Fruit fly (Drosophila melanogaster) whole organism, embryonic: ENCODE results near the gene Jhbp2.

Experiments used
- Abd-B ChIP-seq: fragments of 200-800 bp; sonication (Bioruptor generic); optimal IDR thresholded peaks from 2 replicates; lab custom pipeline; 2018; ENCODE audit warnings: missing biosample characterization, mild to moderate bottlenecking, missing genetic modification characterization, moderate library complexity
- B-H2 ChIP-seq: fragments of 200-800 bp; sonication (Bioruptor generic); optimal IDR thresholded peaks from 2 replicates; lab custom pipeline; 2018; ENCODE audit warnings: missing biosample characterization, mild to moderate bottlenecking, missing genetic modification characterization
- CG10366 ChIP-seq: fragments of 200-800 bp; sonication (Bioruptor generic); IDR thresholded peaks from 2 replicates; pipeline ENCODE4 v1.3.6; 2022; ENCODE audit warnings: missing biosample characterization, missing genetic modification characterization
- CG12155 ChIP-seq: fragments of 200-800 bp; sonication (Bioruptor generic); optimal IDR thresholded peaks from 3 replicates; lab custom pipeline; 2016; ENCODE audit warnings: missing biosample characterization, missing genetic modification characterization
- CG12942 ChIP-seq: fragments of 200-800 bp; sonication (Bioruptor generic); optimal IDR thresholded peaks from 3 replicates; lab custom pipeline; 2016; ENCODE audit warnings: missing biosample characterization, missing genetic modification characterization
- CG13123 ChIP-seq: fragments of 200-800 bp; sonication (Bioruptor generic); optimal IDR thresholded peaks from 2 replicates; lab custom pipeline; 2016; ENCODE audit warnings: missing biosample characterization, missing genetic modification characterization
- CG13287 ChIP-seq: fragments of 200-800 bp; sonication (Bioruptor generic); IDR thresholded peaks from 2 replicates; pipeline ENCODE4 v1.3.6; 2022; ENCODE audit warnings: missing biosample characterization, missing genetic modification characterization; ENCODE audit not compliant: partially characterized antibody
- CG13775 ChIP-seq: fragments of 200-800 bp; sonication (Bioruptor generic); optimal IDR thresholded peaks from 3 replicates; lab custom pipeline; 2017; ENCODE audit warnings: missing biosample characterization, mild to moderate bottlenecking, missing genetic modification characterization
- CG15601 ChIP-seq: fragments of 200-800 bp; sonication (Bioruptor generic); optimal IDR thresholded peaks from 3 replicates; lab custom pipeline; 2019; ENCODE audit warnings: missing biosample characterization, mild to moderate bottlenecking, missing genetic modification characterization, moderate library complexity
- CG17802 ChIP-seq: fragments of 200-800 bp; sonication (Bioruptor generic); optimal IDR thresholded peaks from 2 replicates; lab custom pipeline; 2018; ENCODE audit warnings: missing biosample characterization, mild to moderate bottlenecking, missing genetic modification characterization, moderate library complexity
- CG17829 ChIP-seq: fragments of 200-800 bp; optimal IDR thresholded peaks from 2 replicates; lab custom pipeline; 2019; ENCODE audit warnings: missing biosample characterization, mild to moderate bottlenecking, missing genetic modification characterization, moderate library complexity
- CG2202 ChIP-seq: fragments of 200-800 bp; sonication (Bioruptor generic); optimal IDR thresholded peaks from 2 replicates; lab custom pipeline; 2018; ENCODE audit warnings: missing biosample characterization, mild to moderate bottlenecking, missing genetic modification characterization
- CG30020 ChIP-seq: fragments of 200-800 bp; optimal IDR thresholded peaks from 2 replicates; lab custom pipeline; 2019; ENCODE audit warnings: missing biosample characterization, mild to moderate bottlenecking, missing genetic modification characterization, moderate library complexity
- CG33213 ChIP-seq: fragments of 200-800 bp; sonication (Bioruptor generic); optimal IDR thresholded peaks from 3 replicates; lab custom pipeline; 2016; ENCODE audit warnings: missing biosample characterization, missing genetic modification characterization
- CG3847 ChIP-seq: fragments of 200-800 bp; sonication (Bioruptor generic); IDR thresholded peaks from 2 replicates; pipeline ENCODE4 v1.3.6; 2022; ENCODE audit warnings: missing biosample characterization, missing genetic modification characterization
- CG4424 ChIP-seq: fragments of 200-800 bp; sonication (Bioruptor generic); optimal IDR thresholded peaks from 3 replicates; lab custom pipeline; 2016; ENCODE audit warnings: missing biosample characterization, missing genetic modification characterization
- CG5953 ChIP-seq: fragments of 200-800 bp; sonication (Bioruptor generic); IDR thresholded peaks from 2 replicates; pipeline ENCODE4 v1.3.6; 2022; ENCODE audit warnings: missing biosample characterization, missing genetic modification characterization
- CG6654 ChIP-seq: fragments of 200-800 bp; sonication (Bioruptor generic); optimal IDR thresholded peaks from 2 replicates; lab custom pipeline; 2017; ENCODE audit warnings: missing biosample characterization, mild to moderate bottlenecking, missing genetic modification characterization
- CG6765 ChIP-seq: fragments of 200-800 bp; sonication (Bioruptor generic); optimal IDR thresholded peaks from 3 replicates; lab custom pipeline; 2017; ENCODE audit warnings: missing biosample characterization, mild to moderate bottlenecking, missing genetic modification characterization
- CG7786 ChIP-seq: fragments of 200-800 bp; sonication (Bioruptor generic); optimal IDR thresholded peaks from 2 replicates; lab custom pipeline; 2016; ENCODE audit warnings: missing biosample characterization, missing genetic modification characterization
- CTCF ChIP-seq: fragments of 200-800 bp; sonication (Bioruptor generic); optimal IDR thresholded peaks from 2 replicates; lab custom pipeline; 2017; ENCODE audit warnings: missing biosample characterization, mild to moderate bottlenecking, missing genetic modification characterization, moderate library complexity
- CrebB ChIP-seq: fragments of 200-800 bp; sonication (Bioruptor generic); optimal IDR thresholded peaks from 3 replicates; lab custom pipeline; 2018; ENCODE audit warnings: missing biosample characterization, mild to moderate bottlenecking, missing genetic modification characterization
- Dad ChIP-seq: fragments of 200-800 bp; sonication (Bioruptor generic); optimal IDR thresholded peaks from 3 replicates; lab custom pipeline; 2016; ENCODE audit warnings: missing biosample characterization, missing genetic modification characterization
- Drgx ChIP-seq: fragments of 200-800 bp; sonication (Bioruptor generic); IDR thresholded peaks from 2 replicates; pipeline ENCODE4 v1.3.6; 2022; ENCODE audit warnings: missing biosample characterization, missing genetic modification characterization
- Eip74EF ChIP-seq, 2 experiments: fragments of 200-800 bp in 1 of 2; fragments of >200 bp in 1 of 2; sonication (Bioruptor generic) in 1 of 2; optimal IDR thresholded peaks; 2 replicates each; lab custom pipeline; 2017 to 2019; ENCODE audit warnings: missing biosample characterization in 2 of 2, missing genetic modification characterization in 2 of 2, mild to moderate bottlenecking in 1 of 2, moderate library complexity in 1 of 2
- HLHmδ ChIP-seq: fragments of 200-800 bp; sonication (Bioruptor generic); optimal IDR thresholded peaks from 2 replicates; lab custom pipeline; 2018; ENCODE audit warnings: missing biosample characterization, mild to moderate bottlenecking, missing genetic modification characterization, moderate library complexity
- Kr ChIP-seq: fragments of 200-800 bp; sonication (Bioruptor generic); optimal IDR thresholded peaks from 2 replicates; lab custom pipeline; 2017; ENCODE audit warnings: missing biosample characterization, mild to moderate bottlenecking, missing genetic modification characterization
- Opbp ChIP-seq: fragments of 200-800 bp; sonication (Bioruptor generic); IDR thresholded peaks from 3 replicates; pipeline ENCODE4 v1.3.6; 2022; ENCODE audit warnings: missing biosample characterization, missing genetic modification characterization; ENCODE audit not compliant: partially characterized antibody
- Sin3A ChIP-seq: fragments of >200 bp; optimal IDR thresholded peaks from 2 replicates; lab custom pipeline; 2018
- Sox102F ChIP-seq: fragments of 200-800 bp; sonication (Bioruptor generic); optimal IDR thresholded peaks from 2 replicates; lab custom pipeline; 2018; ENCODE audit warnings: missing biosample characterization, mild to moderate bottlenecking, missing genetic modification characterization, moderate library complexity
- Ssrp ChIP-seq: fragments of 200-800 bp; sonication (Bioruptor generic); optimal IDR thresholded peaks from 2 replicates; lab custom pipeline; 2018; ENCODE audit warnings: missing biosample characterization, mild to moderate bottlenecking, missing genetic modification characterization, moderate library complexity
- Stat92E ChIP-seq, 3 experiments: fragments of >200 bp in 2 of 3; fragments of 200-800 bp in 1 of 3; sonication (Bioruptor generic) in 1 of 3; optimal IDR thresholded peaks; 2 replicates each; lab custom pipeline; 2017 to 2019; ENCODE audit warnings: missing biosample characterization in 3 of 3, missing genetic modification characterization in 3 of 3, mild to moderate bottlenecking in 1 of 3, moderate library complexity in 1 of 3
- Usf ChIP-seq: fragments of 200-800 bp; sonication (Bioruptor generic); optimal IDR thresholded peaks from 2 replicates; lab custom pipeline; 2017; ENCODE audit warnings: missing genotype, missing biosample characterization, missing genetic modification characterization
- Xrp1 ChIP-seq: fragments of 200-800 bp; sonication (Bioruptor generic); IDR thresholded peaks from 2 replicates; pipeline ENCODE4 v1.3.6; 2022; ENCODE audit warnings: missing biosample characterization, missing genetic modification characterization
- ato ChIP-seq: fragments of 200-800 bp; sonication (Bioruptor generic); IDR thresholded peaks from 2 replicates; pipeline ENCODE4 v1.3.6; 2022; ENCODE audit warnings: missing biosample characterization, missing genetic modification characterization; ENCODE audit not compliant: partially characterized antibody
- bbx ChIP-seq: fragments of 200-800 bp; sonication (Bioruptor generic); IDR thresholded peaks from 2 replicates; pipeline ENCODE4 v1.3.6; 2022; ENCODE audit warnings: missing biosample characterization, missing genetic modification characterization; ENCODE audit not compliant: partially characterized antibody
- caup ChIP-seq: fragments of 200-800 bp; sonication (Bioruptor generic); optimal IDR thresholded peaks from 3 replicates; lab custom pipeline; 2017; ENCODE audit warnings: missing biosample characterization, mild to moderate bottlenecking, missing genetic modification characterization, moderate library complexity; ENCODE audit not compliant: severe bottlenecking
- dati ChIP-seq: fragments of 200-800 bp; sonication (Bioruptor generic); IDR thresholded peaks from 2 replicates; pipeline ENCODE4 v1.3.6; 2022; ENCODE audit warnings: missing biosample characterization, missing genetic modification characterization
- eyg ChIP-seq: fragments of 200-800 bp; sonication (Bioruptor generic); optimal IDR thresholded peaks from 3 replicates; lab custom pipeline; 2016; ENCODE audit warnings: missing biosample characterization, missing genetic modification characterization
- fd102C ChIP-seq: fragments of 200-800 bp; sonication (Bioruptor generic); optimal IDR thresholded peaks from 2 replicates; lab custom pipeline; 2018; ENCODE audit warnings: missing biosample characterization, mild to moderate bottlenecking, missing genetic modification characterization, moderate library complexity
- fd64A ChIP-seq: fragments of 200-800 bp; sonication (Bioruptor generic); optimal IDR thresholded peaks from 3 replicates; lab custom pipeline; 2018; ENCODE audit warnings: missing biosample characterization, mild to moderate bottlenecking, missing genetic modification characterization
- gcm2 ChIP-seq: fragments of 200-800 bp; sonication (Bioruptor generic); optimal IDR thresholded peaks from 2 replicates; lab custom pipeline; 2016; ENCODE audit warnings: missing biosample characterization, missing genetic modification characterization
- gro ChIP-seq: fragments of 200-800 bp; sonication (Bioruptor generic); optimal IDR thresholded peaks from 2 replicates; lab custom pipeline; 2016; ENCODE audit warnings: missing biosample characterization, missing genetic modification characterization
- hb ChIP-seq: fragments of 200-800 bp; sonication (Bioruptor generic); IDR thresholded peaks from 3 replicates; pipeline ENCODE4 v1.3.6; 2022; ENCODE audit warnings: missing biosample characterization, missing genetic modification characterization; ENCODE audit not compliant: partially characterized antibody
- lab ChIP-seq: fragments of 200-800 bp; sonication (Bioruptor generic); optimal IDR thresholded peaks from 3 replicates; lab custom pipeline; 2017; ENCODE audit warnings: missing biosample characterization, missing genetic modification characterization, mild to moderate bottlenecking, moderate library complexity, missing genetic modification reagents
- odd ChIP-seq: fragments of 200-800 bp; sonication (Bioruptor generic); optimal IDR thresholded peaks from 2 replicates; lab custom pipeline; 2017; ENCODE audit warnings: missing biosample characterization, mild to moderate bottlenecking, missing genetic modification characterization
- pzg ChIP-seq: fragments of 200-800 bp; sonication (Bioruptor generic); optimal IDR thresholded peaks from 3 replicates; lab custom pipeline; 2018; ENCODE audit warnings: missing biosample characterization, mild to moderate bottlenecking, missing genetic modification characterization, moderate library complexity
- tgo ChIP-seq: fragments of 200-800 bp; sonication (Bioruptor generic); IDR thresholded peaks from 3 replicates; pipeline ENCODE4 v1.3.6; 2022; ENCODE audit warnings: missing biosample characterization, missing genetic modification characterization
- wdn ChIP-seq: fragments of 200-800 bp; sonication (Bioruptor generic); IDR thresholded peaks from 2 replicates; pipeline ENCODE4 v1.3.6; 2022; ENCODE audit warnings: missing biosample characterization, missing genetic modification characterization
- zen ChIP-seq: fragments of 200-800 bp; sonication (Bioruptor generic); optimal IDR thresholded peaks from 3 replicates; lab custom pipeline; 2018; ENCODE audit warnings: missing biosample characterization, mild to moderate bottlenecking, missing genetic modification characterization, moderate library complexity

Jhbp2 gene

DNA sequence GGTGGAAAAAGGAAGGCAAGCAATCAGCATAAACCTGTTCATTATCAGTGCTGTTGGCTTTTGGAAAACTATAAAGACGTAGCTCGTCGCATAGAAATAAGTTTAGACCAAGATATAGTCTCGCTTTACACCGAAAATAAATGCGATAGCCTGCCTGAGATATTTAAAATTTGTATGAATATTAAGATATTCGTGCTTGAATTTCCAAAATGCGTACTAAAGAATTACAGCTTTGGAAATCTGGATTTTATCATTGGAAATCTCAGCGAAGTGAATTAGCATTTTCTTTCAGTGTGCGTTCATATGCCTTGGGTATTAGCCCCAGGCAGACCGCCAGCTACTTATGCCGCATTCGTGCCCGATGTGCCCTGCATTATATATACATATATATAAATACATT, 49.0 kb upstream of the Jhbp2 start (continued):
- peak; percentile 85 for TF ChIP-seq CG13123 (GFP tag; lab: Kevin White, UChicago)
- TF ChIP-seq lab (GFP tag; lab: Kevin White, UChicago): peak; percentile 92
- peak; percentile 72 for TF ChIP-seq Usf (GFP tag; lab: Kevin White, UChicago)
- TF ChIP-seq CG12942 (GFP tag; lab: Kevin White, UChicago): peak; percentile 88
- TF ChIP-seq gro (GFP tag; lab: Kevin White, UChicago): peak; percentile 78
- TF ChIP-seq Drgx: peak; percentile 88
- TF ChIP-seq ato (GFP tag; lab: Robert Waterston, UW): no peak
- TF ChIP-seq Stat92E (GFP tag; optimal IDR thresholded peaks at IDR 0.05; lab: Kevin White, UChicago): peak in 1 of 3 experiments; percentile 79
- peak; percentile 77 for TF ChIP-seq CG17802
- peak; percentile 66 for TF ChIP-seq CG30020
- TF ChIP-seq CG13775 (GFP tag; lab: Kevin White, UChicago): peak; percentile 75
- TF ChIP-seq CG15601 (tag; lab: Kevin White, UChicago): peak; percentile 91
- TF ChIP-seq pzg (GFP tag; lab: Kevin White, UChicago): no peak
- peak; percentile 95 for TF ChIP-seq Sox102F (GFP tag; lab: Kevin White, UChicago)
- peak; percentile 89 for TF ChIP-seq odd (GFP tag; lab: Kevin White, UChicago)
- TF ChIP-seq CG33213: peak; percentile 83
- TF ChIP-seq CG12155 (GFP tag; lab: Kevin White, UChicago): peak; percentile 78
- TF ChIP-seq CG7786: peak; percentile 76
- TF ChIP-seq CG3847 (GFP tag; lab: Robert Waterston, UW): peak; percentile 83
- peak; percentile 53 for TF ChIP-seq CTCF (GFP tag; lab: Kevin White, UChicago)
- TF ChIP-seq dati: peak; percentile 77; the same call in 1 of the 2 replicates
- TF ChIP-seq hb (GFP tag; lab: Robert Waterston, UW): no peak
- no peak for TF ChIP-seq fd102C (GFP tag; lab: Kevin White, UChicago)
- peak; percentile 80 for TF ChIP-seq CG6654 (GFP tag; lab: Kevin White, UChicago)
- TF ChIP-seq CrebB (tag; lab: Kevin White, UChicago): peak; percentile 82
- TF ChIP-seq B-H2 (GFP tag; lab: Kevin White, UChicago): no peak
- peak; percentile 94 for TF ChIP-seq CG4424 (GFP tag; lab: Kevin White, UChicago)
- no peak for TF ChIP-seq Kr (GFP tag; lab: Kevin White, UChicago)
- peak; percentile 48; the same call in 1 of the 2 replicates for TF ChIP-seq wdn
- TF ChIP-seq CG17829 (tag; lab: Kevin White, UChicago): peak; percentile 92
- peak; percentile 83 for TF ChIP-seq caup (GFP tag; lab: Kevin White, UChicago)
- TF ChIP-seq gcm2: peak; percentile 86
- TF ChIP-seq Abd-B (GFP tag; lab: Kevin White, UChicago): peak; percentile 91
- peak in 1 of 2 experiments; percentile 92 for TF ChIP-seq Eip74EF (GFP tag; optimal IDR thresholded peaks at IDR 0.05; lab: Kevin White, UChicago)
- TF ChIP-seq CG13287 (GFP tag; lab: Robert Waterston, UW): no peak
- peak; percentile 82 for TF ChIP-seq Dad (GFP tag; lab: Kevin White, UChicago)
- peak; percentile 92 for TF ChIP-seq tgo
- TF ChIP-seq fd64A (GFP tag; lab: Kevin White, UChicago): peak; percentile 79
- TF ChIP-seq Xrp1 (GFP tag; lab: Robert Waterston, UW): peak; percentile 94
- TF ChIP-seq Opbp: no peak
- TF ChIP-seq Sin3A (lab: Kevin White, UChicago): no peak
- TF ChIP-seq CG5953 (GFP tag; lab: Robert Waterston, UW): peak; percentile 83
- peak; percentile 87 for TF ChIP-seq eyg
- peak; percentile 89 for TF ChIP-seq Ssrp (tag; lab: Kevin White, UChicago)
- TF ChIP-seq bbx (GFP tag; lab: Robert Waterston, UW): no peak
- peak; percentile 92 for TF ChIP-seq CG10366 (GFP tag; lab: Robert Waterston, UW)
- peak; percentile 68 for TF ChIP-seq zen
- TF ChIP-seq HLHmδ (GFP tag; lab: Kevin White, UChicago): no peak
- peak; percentile 79 for TF ChIP-seq CG2202
- TF ChIP-seq CG6765 (GFP tag; lab: Kevin White, UChicago): peak; percentile 75
